Fruit fly (Drosophila melanogaster) whole organism, embryonic: ENCODE measurements around the gene rempA.
A peak's percentile ranks its signal among the peaks of the same experiment; 100 is the strongest.

Experiments used
- Asciz ChIP-seq: fragments of 200-800 bp; sonication (Bioruptor generic); optimal IDR thresholded peaks from 2 replicates; lab custom pipeline; 2017; ENCODE audit warnings: missing biosample characterization, mild to moderate bottlenecking, missing genetic modification characterization, missing genetic modification reagents
- Atf3 ChIP-seq: fragments of 200-800 bp; sonication (Bioruptor generic); optimal IDR thresholded peaks from 3 replicates; lab custom pipeline; 2016; ENCODE audit warnings: missing biosample characterization, missing genetic modification characterization
- Atf6 ChIP-seq: fragments of 200-800 bp; sonication (Bioruptor generic); IDR thresholded peaks from 2 replicates; pipeline ENCODE4 v1.3.6; 2022; ENCODE audit warnings: missing biosample characterization, missing genetic modification characterization
- Bgb ChIP-seq: fragments of 200-800 bp; sonication (Bioruptor generic); IDR thresholded peaks from 2 replicates; pipeline ENCODE4 v1.3.6; 2022; ENCODE audit warnings: missing biosample characterization, missing genetic modification characterization; ENCODE audit not compliant: partially characterized antibody
- Blimp-1 ChIP-seq: fragments of 200-800 bp; sonication (Bioruptor generic); optimal IDR thresholded peaks from 3 replicates; lab custom pipeline; 2018; ENCODE audit warnings: missing biosample characterization, missing genetic modification characterization, mild to moderate bottlenecking, moderate library complexity, missing genetic modification reagents
- CG11560 ChIP-seq: fragments of 200-800 bp; sonication (Bioruptor generic); IDR thresholded peaks from 3 replicates; pipeline ENCODE4 v1.3.6; 2022; ENCODE audit warnings: missing biosample characterization, missing genetic modification characterization
- CG11695 ChIP-seq: fragments of 200-800 bp; sonication (Bioruptor generic); IDR thresholded peaks from 3 replicates; pipeline ENCODE4 v1.3.6; 2022; ENCODE audit warnings: missing biosample characterization, missing genetic modification characterization
- CG12236 ChIP-seq: fragments of 200-800 bp; sonication (Bioruptor generic); optimal IDR thresholded peaks from 2 replicates; lab custom pipeline; 2016; ENCODE audit warnings: missing biosample characterization, missing genetic modification characterization
- CG18011 ChIP-seq: fragments of 200-800 bp; sonication (Bioruptor generic); optimal IDR thresholded peaks from 2 replicates; lab custom pipeline; 2017; ENCODE audit warnings: missing biosample characterization, missing genetic modification characterization, mild to moderate bottlenecking, moderate library complexity, missing genotype
- CG18262 ChIP-seq: fragments of 200-800 bp; optimal IDR thresholded peaks from 3 replicates; lab custom pipeline; 2019; ENCODE audit warnings: missing biosample characterization, mild to moderate bottlenecking, missing genetic modification characterization, moderate library complexity
- CG2202 ChIP-seq: fragments of 200-800 bp; sonication (Bioruptor generic); optimal IDR thresholded peaks from 2 replicates; lab custom pipeline; 2018; ENCODE audit warnings: missing biosample characterization, mild to moderate bottlenecking, missing genetic modification characterization
- CG32767 ChIP-seq: fragments of 200-800 bp; sonication (Bioruptor generic); IDR thresholded peaks from 2 replicates; pipeline ENCODE4 v1.3.6; 2022; ENCODE audit warnings: missing biosample characterization, missing genetic modification characterization
- CG6854 ChIP-seq: fragments of 200-800 bp; sonication (Bioruptor generic); optimal IDR thresholded peaks from 3 replicates; lab custom pipeline; 2017; ENCODE audit warnings: missing biosample characterization, mild to moderate bottlenecking, missing genetic modification characterization
- CG7745 ChIP-seq: fragments of 200-800 bp; sonication (Bioruptor generic); optimal IDR thresholded peaks from 2 replicates; lab custom pipeline; 2018; ENCODE audit warnings: missing biosample characterization, mild to moderate bottlenecking, missing genetic modification characterization, moderate library complexity
- CG8290 ChIP-seq, 3 experiments: fragments of 200-800 bp; sonication (Bioruptor generic); optimal IDR thresholded peaks; 2 replicates each; lab custom pipeline; 2016 to 2019; ENCODE audit warnings: missing biosample characterization in 3 of 3, missing genetic modification characterization in 3 of 3, mild to moderate bottlenecking in 2 of 3, moderate library complexity in 1 of 3
- CG9437 ChIP-seq: fragments of 200-800 bp; sonication (Bioruptor generic); optimal IDR thresholded peaks from 2 replicates; lab custom pipeline; 2018; ENCODE audit warnings: missing biosample characterization, mild to moderate bottlenecking, missing genetic modification characterization
- Deaf1 ChIP-seq: fragments of 200-800 bp; optimal IDR thresholded peaks from 3 replicates; lab custom pipeline; 2019; ENCODE audit warnings: missing biosample characterization, mild to moderate bottlenecking, missing genetic modification characterization, moderate library complexity
- E2f2 ChIP-seq: fragments of 200-800 bp; sonication (Bioruptor generic); IDR thresholded peaks from 2 replicates; pipeline ENCODE4 v1.3.6; 2022; ENCODE audit warnings: missing biosample characterization, missing genetic modification characterization
- Hmr ChIP-seq: fragments of 200-800 bp; sonication (Bioruptor generic); optimal IDR thresholded peaks from 3 replicates; lab custom pipeline; 2017; ENCODE audit warnings: mild to moderate bottlenecking, missing biosample characterization, missing genetic modification reagents, missing genetic modification characterization
- Hr78 ChIP-seq, 2 experiments: fragments of 200-800 bp in 1 of 2; fragments of >200 bp in 1 of 2; sonication (Bioruptor generic) in 1 of 2; optimal IDR thresholded peaks; 2 replicates each; lab custom pipeline; 2017 to 2019; ENCODE audit warnings: missing biosample characterization in 2 of 2, missing genetic modification characterization in 2 of 2, mild to moderate bottlenecking in 1 of 2, moderate library complexity in 1 of 2
- Kr ChIP-seq: fragments of 200-800 bp; sonication (Bioruptor generic); optimal IDR thresholded peaks from 2 replicates; lab custom pipeline; 2017; ENCODE audit warnings: missing biosample characterization, mild to moderate bottlenecking, missing genetic modification characterization
- Lpt ChIP-seq: fragments of >200 bp; optimal IDR thresholded peaks from 2 replicates; lab custom pipeline; 2018; ENCODE audit warnings: missing biosample characterization, missing genetic modification characterization
- Nf-YC ChIP-seq: fragments of 200-800 bp; optimal IDR thresholded peaks from 3 replicates; lab custom pipeline; 2019; ENCODE audit warnings: missing biosample characterization, mild to moderate bottlenecking, missing genetic modification characterization, moderate library complexity
- Poxn ChIP-seq: fragments of 200-800 bp; sonication (Bioruptor generic); IDR thresholded peaks from 2 replicates; pipeline ENCODE4 v1.3.6; 2022; ENCODE audit warnings: missing biosample characterization, missing genetic modification characterization
- Rfx ChIP-seq: fragments of 200-800 bp; sonication (Bioruptor generic); IDR thresholded peaks from 2 replicates; pipeline ENCODE4 v1.3.6; 2022; ENCODE audit warnings: missing biosample characterization, missing genetic modification characterization
- Ssrp ChIP-seq: fragments of 200-800 bp; sonication (Bioruptor generic); optimal IDR thresholded peaks from 2 replicates; lab custom pipeline; 2018; ENCODE audit warnings: missing biosample characterization, mild to moderate bottlenecking, missing genetic modification characterization, moderate library complexity
- ara ChIP-seq: fragments of 200-800 bp; sonication (Bioruptor generic); IDR thresholded peaks from 2 replicates; pipeline ENCODE4 v1.3.6; 2022; ENCODE audit warnings: missing biosample characterization, missing genetic modification characterization
- ash1 ChIP-seq: fragments of 200-800 bp; sonication (Bioruptor generic); optimal IDR thresholded peaks from 2 replicates; lab custom pipeline; 2018; ENCODE audit warnings: missing biosample characterization, mild to moderate bottlenecking, missing genetic modification characterization
- bcd ChIP-seq: fragments of 200-800 bp; sonication (Bioruptor generic); optimal IDR thresholded peaks from 2 replicates; lab custom pipeline; 2017; ENCODE audit warnings: missing biosample characterization, mild to moderate bottlenecking, missing genetic modification characterization
- chinmo ChIP-seq: fragments of 200-800 bp; sonication (Bioruptor generic); IDR thresholded peaks from 4 replicates; pipeline ENCODE4 v1.3.6; 2022; ENCODE audit warnings: missing biosample characterization, missing genetic modification characterization; ENCODE audit not compliant: partially characterized antibody
- chm ChIP-seq: fragments of 200-800 bp; sonication (Bioruptor generic); IDR thresholded peaks from 2 replicates; pipeline ENCODE4 v1.3.6; 2022; ENCODE audit warnings: missing biosample characterization, missing genetic modification characterization
- da ChIP-seq: fragments of 200-800 bp; sonication (Bioruptor generic); optimal IDR thresholded peaks from 2 replicates; lab custom pipeline; 2016; ENCODE audit warnings: missing biosample characterization, missing genetic modification characterization
- dm ChIP-seq: fragments of 200-800 bp; sonication (Bioruptor generic); optimal IDR thresholded peaks from 3 replicates; lab custom pipeline; 2016; ENCODE audit warnings: missing biosample characterization, missing genetic modification characterization
- dmrt99B ChIP-seq: fragments of 200-800 bp; sonication (Bioruptor generic); optimal IDR thresholded peaks from 2 replicates; lab custom pipeline; 2018; ENCODE audit warnings: missing biosample characterization, mild to moderate bottlenecking, missing genetic modification characterization, moderate library complexity
- dpn ChIP-seq, 2 experiments: fragments of 200-800 bp; sonication (Bioruptor generic); optimal IDR thresholded peaks; 3 replicates each; lab custom pipeline; 2016; ENCODE audit warnings: missing biosample characterization in 2 of 2, missing genetic modification characterization in 2 of 2
- emc ChIP-seq: fragments of 200-800 bp; sonication (Bioruptor generic); optimal IDR thresholded peaks from 2 replicates; lab custom pipeline; 2016; ENCODE audit warnings: missing biosample characterization, missing genetic modification characterization
- ems ChIP-seq: fragments of 200-800 bp; sonication (Bioruptor generic); optimal IDR thresholded peaks from 3 replicates; lab custom pipeline; 2016; ENCODE audit warnings: missing biosample characterization, missing genetic modification characterization
- eyg ChIP-seq: fragments of 200-800 bp; sonication (Bioruptor generic); optimal IDR thresholded peaks from 3 replicates; lab custom pipeline; 2016; ENCODE audit warnings: missing biosample characterization, missing genetic modification characterization
- ind ChIP-seq: fragments of 200-800 bp; sonication (Bioruptor generic); optimal IDR thresholded peaks from 3 replicates; lab custom pipeline; 2016; ENCODE audit warnings: missing biosample characterization, missing genetic modification characterization
- kni ChIP-seq: fragments of 200-800 bp; sonication (Bioruptor generic); optimal IDR thresholded peaks from 3 replicates; lab custom pipeline; 2017; ENCODE audit warnings: mild to moderate bottlenecking, missing biosample characterization, missing genetic modification reagents, missing genetic modification characterization
- oc ChIP-seq: fragments of 200-800 bp; sonication (Bioruptor generic); optimal IDR thresholded peaks from 2 replicates; lab custom pipeline; 2018; ENCODE audit warnings: missing biosample characterization, mild to moderate bottlenecking, missing genetic modification characterization, moderate library complexity
- org-1 ChIP-seq: fragments of 200-800 bp; sonication (Bioruptor generic); optimal IDR thresholded peaks from 2 replicates; lab custom pipeline; 2017; ENCODE audit warnings: missing biosample characterization, missing genetic modification characterization
- otp ChIP-seq: fragments of 200-800 bp; sonication (Bioruptor generic); IDR thresholded peaks from 3 replicates; pipeline ENCODE4, ENCODE4 v1.3.6; 2022; ENCODE audit warnings: missing biosample characterization, missing genetic modification characterization
- peb ChIP-seq: fragments of 200-800 bp; sonication (Bioruptor generic); IDR thresholded peaks from 2 replicates; pipeline ENCODE4 v1.3.6; 2022; ENCODE audit warnings: missing biosample characterization, missing genetic modification characterization
- salm ChIP-seq: fragments of 200-800 bp; sonication (Bioruptor generic); optimal IDR thresholded peaks from 2 replicates; lab custom pipeline; 2018; ENCODE audit warnings: missing biosample characterization, mild to moderate bottlenecking, missing genetic modification characterization
- slou ChIP-seq: fragments of 200-800 bp; sonication (Bioruptor generic); optimal IDR thresholded peaks from 3 replicates; lab custom pipeline; 2016; ENCODE audit warnings: missing biosample characterization, missing genetic modification characterization
- ttk ChIP-seq: fragments of 200-800 bp; sonication (Bioruptor generic); IDR thresholded peaks from 2 replicates; pipeline ENCODE4 v2.1.2; 2022; ENCODE audit warnings: missing biosample characterization, missing genetic modification characterization
- tx ChIP-seq: fragments of 200-800 bp; sonication (Bioruptor generic); optimal IDR thresholded peaks from 2 replicates; lab custom pipeline; 2016; ENCODE audit warnings: missing biosample characterization, missing genetic modification characterization
- zen2 ChIP-seq: fragments of 200-800 bp; sonication (Bioruptor generic); IDR thresholded peaks from 3 replicates; pipeline ENCODE4 v1.3.6; 2022; ENCODE audit warnings: missing biosample characterization, missing genetic modification characterization; ENCODE audit not compliant: partially characterized antibody

The rempA gene

dm6 chr2L:520331-521000 is 39.6 kb downstream of the rempA start (continued):
- TF ChIP-seq bcd (GFP tag; lab: Kevin White, UChicago) (peak; percentile 71), ttk (GFP tag; lab: Robert Waterston, UW) (peak; percentile 90), CG32767 (GFP tag; lab: Robert Waterston, UW) (peak; percentile 80), zen2 (GFP tag; lab: Robert Waterston, UW) (no peak), oc (tag; lab: Kevin White, UChicago) (peak; percentile 89), Deaf1 (peak; percentile 66), kni (GFP tag; lab: Kevin White, UChicago) (no peak), chinmo (GFP tag; lab: Robert Waterston, UW) (peak; percentile 70; the same call in 1 of the 4 replicates), Ssrp (tag; lab: Kevin White, UChicago) (peak; percentile 90), Hmr (GFP tag; lab: Kevin White, UChicago) (peak; percentile 54), slou (peak; percentile 63), CG11695 (peak; percentile 87), Rfx (GFP tag; lab: Robert Waterston, UW) (peak; percentile 71), CG6854 (peak; percentile 58), org-1 (GFP tag; lab: Kevin White, UChicago) (peak; percentile 82), otp (GFP tag; lab: Robert Waterston, UW) (peak; percentile 87), Bgb (GFP tag; lab: Robert Waterston, UW) (no peak), tx (GFP tag; lab: Kevin White, UChicago) (peak; percentile 73), chm (GFP tag; lab: Robert Waterston, UW) (peak; percentile 93), CG2202 (tag; lab: Kevin White, UChicago) (peak; percentile 81), ems (peak; percentile 86), salm (peak; percentile 83), CG18262 (tag; lab: Kevin White, UChicago) (peak; percentile 91), ind (GFP tag; lab: Kevin White, UChicago) (peak; percentile 57), dpn (GFP tag; optimal IDR thresholded peaks at IDR 0.05; lab: Kevin White, UChicago) (peak; percentile 85), Blimp-1 (GFP tag; lab: Kevin White, UChicago) (peak; percentile 79), dmrt99B (peak; percentile 96), CG18011 (peak; percentile 45), Hr78 (GFP tag; optimal IDR thresholded peaks at IDR 0.05; lab: Kevin White, UChicago) (peak in 1 of 2 experiments; percentile 80), emc (GFP tag; lab: Kevin White, UChicago) (no peak), Asciz (GFP tag; lab: Kevin White, UChicago) (peak; percentile 86), Nf-YC (tag; lab: Kevin White, UChicago) (no peak), Poxn (GFP tag; lab: Robert Waterston, UW) (0 out of 2 replicates have a peak, but pooled peaks have one; percentile 10), Atf3 (peak; percentile 82), da (GFP tag; lab: Kevin White, UChicago) (no peak), dm (GFP tag; lab: Kevin White, UChicago) (peak; percentile 77), ash1 (no peak), CG9437 (GFP tag; lab: Kevin White, UChicago) (peak; percentile 66), Kr (GFP tag; lab: Kevin White, UChicago) (peak; percentile 80), peb (GFP tag; lab: Robert Waterston, UW) (peak; percentile 68), Atf6 (GFP tag; lab: Robert Waterston, UW) (no peak), E2f2 (GFP tag; lab: Robert Waterston, UW) (peak; percentile 57), eyg (GFP tag; lab: Kevin White, UChicago) (peak; percentile 63), CG7745 (tag; lab: Kevin White, UChicago) (no peak), ara (peak; percentile 90), CG12236 (peak; percentile 84), Lpt (GFP tag; lab: Kevin White, UChicago) (no peak), CG11560 (tag; lab: Robert Waterston, UW) (no peak), CG8290 (GFP tag; optimal IDR thresholded peaks at IDR 0.05; lab: Kevin White, UChicago) (peak; percentile 71), CG8290 (tag; optimal IDR thresholded peaks at IDR 0.05; lab: Kevin White, UChicago) (peak; percentile 40 to 86)
